Fruit fly (Drosophila melanogaster) S2 (cell line): ENCODE measurements around the gene Spn88Eb.

ENCODE experiments used
- CG8478 ChIP-seq: fragments of >200 bp; optimal IDR thresholded peaks from 2 replicates; lab custom pipeline; 2018
- CTCF ChIP-seq, 2 experiments: fragments of >200 bp; optimal IDR thresholded peaks; 2 replicates each; lab custom pipeline; 2018

DNA sequence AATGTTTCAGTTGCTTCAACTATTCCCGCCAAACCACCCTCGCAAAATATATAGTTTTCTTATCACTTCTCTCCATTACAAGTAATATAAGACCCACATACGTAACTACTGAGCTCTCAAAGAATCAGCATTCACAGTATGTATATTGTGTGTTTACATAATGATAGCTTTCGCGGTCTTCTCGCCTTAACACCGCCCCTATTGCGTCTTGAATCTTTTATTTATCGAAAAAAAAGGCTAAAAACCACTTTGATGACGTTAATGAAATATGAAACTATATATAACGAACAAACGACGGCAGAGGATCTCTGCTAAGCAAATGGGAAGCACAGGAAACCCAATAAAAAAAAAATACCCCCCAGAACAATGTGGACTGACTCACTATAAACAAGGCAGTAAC is 11.2 kb downstream of the Spn88Eb start:
- TF ChIP-seq CTCF (optimal IDR thresholded peaks at IDR 0.05; lab: Kevin White, UChicago) (no peak), CG8478 (lab: Kevin White, UChicago) (no peak)
